Fruit fly (Drosophila melanogaster): ENCODE data around the gene lush.

Gene lush

dm6 chr3L:19575650-19576049 is 30.2 kb downstream of the lush start (continued):
- TF ChIP-seq lola (GFP tag; optimal IDR thresholded peaks at IDR 0.05) (peak in 1 of 3 experiments; percentile 12), fd64A (GFP tag; optimal IDR thresholded peaks at IDR 0.05) (peak; percentile 86), CG10431 (GFP tag; optimal IDR thresholded peaks at IDR 0.05) (peak; percentile 47), ci (GFP tag; IDR thresholded peaks at IDR 0.05) (peak; percentile 71; the same call in 2 of the 3 replicates), psq (GFP tag; optimal IDR thresholded peaks at IDR 0.05) (no peak), CG3065 (GFP tag; optimal IDR thresholded peaks at IDR 0.05) (no peak), PHDP (tag; optimal IDR thresholded peaks at IDR 0.05) (peak; percentile 55), CG17385 (GFP tag; optimal IDR thresholded peaks at IDR 0.05) (peak; percentile 40), CG8924 (tag; optimal IDR thresholded peaks at IDR 0.05) (peak; percentile 21), rib (GFP tag; IDR thresholded peaks at IDR 0.05) (no peak), Meics (GFP tag; optimal IDR thresholded peaks at IDR 0.05) (no peak), CG31365 (tag; optimal IDR thresholded peaks at IDR 0.05) (no peak), CG12942 (GFP tag; optimal IDR thresholded peaks at IDR 0.05) (no peak), sens (GFP tag) (peak; percentile 83), CG15073 (GFP tag; optimal IDR thresholded peaks at IDR 0.05) (no peak), seq (GFP tag; IDR thresholded peaks at IDR 0.05) (no peak), chn (GFP tag; optimal IDR thresholded peaks at IDR 0.05) (no peak), Med (GFP tag) (peak; percentile 86), gem (tag; optimal IDR thresholded peaks at IDR 0.05) (peak; percentile 50), jigr1 (GFP tag; IDR thresholded peaks at IDR 0.05) (no peak), NfI (GFP tag; optimal IDR thresholded peaks at IDR 0.05) (peak; percentile 20), Dfd (GFP tag; optimal IDR thresholded peaks at IDR 0.05) (no peak), CG11695 (GFP tag; IDR thresholded peaks at IDR 0.05) (0 out of 3 replicates have a peak, but pooled peaks have one; percentile 38), Xrp1 (GFP tag; IDR thresholded peaks at IDR 0.05) (peak; percentile 47; the same call in 1 of the 2 replicates), Gsc (GFP tag; IDR thresholded peaks at IDR 0.05) (no peak), ssp (GFP tag; IDR thresholded peaks at IDR 0.05) (peak; percentile 16; the same call in 1 of the 2 replicates), CG6254 (GFP tag; optimal IDR thresholded peaks at IDR 0.05) (peak; percentile 41), CG14710 (tag; optimal IDR thresholded peaks at IDR 0.05) (peak; percentile 21), E2f2 (GFP tag; IDR thresholded peaks at IDR 0.05) (peak; percentile 24; the same call in 1 of the 2 replicates), z (GFP tag; IDR thresholded peaks at IDR 0.05) (no peak), gfzf (GFP tag; optimal IDR thresholded peaks at IDR 0.05) (no peak), Rfx (GFP tag; IDR thresholded peaks at IDR 0.05) (peak; percentile 18; the same call in 1 of the 2 replicates), CG18599 (GFP tag; optimal IDR thresholded peaks at IDR 0.05) (peak; percentile 28), vfl (GFP tag; optimal IDR thresholded peaks at IDR 0.05) (no peak), Sox102F (GFP tag; optimal IDR thresholded peaks at IDR 0.05) (peak; percentile 28), CG10147 (GFP tag; optimal IDR thresholded peaks at IDR 0.05) (no peak), CG6791 (GFP tag; IDR thresholded peaks at IDR 0.05; ENCODE audit: partially characterized antibody) (no peak), pb (GFP tag; optimal IDR thresholded peaks at IDR 0.05) (no peak), zfh1 (GFP tag; IDR thresholded peaks at IDR 0.05) (peak; percentile 42; the same call in 1 of the 3 replicates), sisA (GFP tag; IDR thresholded peaks at IDR 0.05) (no peak), Pdp1 (GFP tag; optimal IDR thresholded peaks at IDR 0.05) (peak; percentile 11 to 59), CG16779 (GFP tag; IDR thresholded peaks at IDR 0.05) (no peak), CG7987 (GFP tag; optimal IDR thresholded peaks at IDR 0.05) (peak; percentile 65), sob (GFP tag; IDR thresholded peaks at IDR 0.05) (0 out of 2 replicates have a peak, but pooled peaks have one; percentile 28), Trl (optimal IDR thresholded peaks at IDR 0.05) (no peak), Trl (GFP tag; optimal IDR thresholded peaks at IDR 0.05) (peak; percentile 2), CG8281 (tag; optimal IDR thresholded peaks at IDR 0.05) (peak; percentile 42), BEAF-32 (GFP tag; optimal IDR thresholded peaks at IDR 0.05) (no peak), gcm2 (GFP tag; optimal IDR thresholded peaks at IDR 0.05) (no peak), CG3281 (GFP tag; optimal IDR thresholded peaks at IDR 0.05) (no peak), zf30C (GFP tag; optimal IDR thresholded peaks at IDR 0.05) (no peak)
